Fruit fly (Drosophila melanogaster): ENCODE results near the gene sfl.

sfl gene

dm6 chr3L:6577313-6577852 lies 81.9 kb downstream of the sfl start (continued):
- TF ChIP-seq CG11762 (GFP tag; optimal IDR thresholded peaks at IDR 0.05; ENCODE audit: insufficient read depth): no peak
- TF ChIP-seq CG3919 (GFP tag; optimal IDR thresholded peaks at IDR 0.05): no peak
- no peak for TF ChIP-seq Ets96B (tag; optimal IDR thresholded peaks at IDR 0.05)
- TF ChIP-seq CG8319 (GFP tag; optimal IDR thresholded peaks at IDR 0.05): no peak
- no peak for TF ChIP-seq CG8632 (GFP tag; optimal IDR thresholded peaks at IDR 0.05)
- peak; percentile 6 for TF ChIP-seq Hr4 (GFP tag; optimal IDR thresholded peaks at IDR 0.05)
- no peak for TF ChIP-seq CG10669 (GFP tag; optimal IDR thresholded peaks at IDR 0.05)
- TF ChIP-seq OdsH (GFP tag; optimal IDR thresholded peaks at IDR 0.05): peak; percentile 56
- TF ChIP-seq CG6792 (GFP tag; optimal IDR thresholded peaks at IDR 0.05): no peak
- TF ChIP-seq CG8119 (GFP tag; IDR thresholded peaks at IDR 0.05): 0 out of 3 replicates have a peak, but pooled peaks have one; percentile 26
- TF ChIP-seq Gug (GFP tag; IDR thresholded peaks at IDR 0.05): no peak
- TF ChIP-seq Smox (GFP tag; optimal IDR thresholded peaks at IDR 0.05): no peak

dm6 chr3L:6589429-6590062 lies 94.1 kb downstream of the sfl start, which contains the start of gene jv:
Gene jv, minus strand, starts transcription at chr3L:6589479.
- no peak for TF ChIP-seq acj6 (GFP tag; optimal IDR thresholded peaks at IDR 0.05)
- TF ChIP-seq CG15336 (GFP tag; IDR thresholded peaks at IDR 0.05): peak; percentile 76
- TF ChIP-seq CG32006 (GFP tag; optimal IDR thresholded peaks at IDR 0.05): no peak
- no peak for TF ChIP-seq dsx (GFP tag; optimal IDR thresholded peaks at IDR 0.05; ENCODE audit: poor library complexity, severe bottlenecking)
- TF ChIP-seq cyc (GFP tag; optimal IDR thresholded peaks at IDR 0.05): no peak
- peak; percentile 63 for TF ChIP-seq Gug (GFP tag; IDR thresholded peaks at IDR 0.05)
- no peak for TF ChIP-seq Eip78C (GFP tag)
- peak; percentile 65 for TF ChIP-seq CG8119 (GFP tag; IDR thresholded peaks at IDR 0.05)
- no peak for TF ChIP-seq CG8319 (GFP tag; optimal IDR thresholded peaks at IDR 0.05)
- no peak for TF ChIP-seq fd85E (GFP tag; optimal IDR thresholded peaks at IDR 0.05)
- no peak for TF ChIP-seq CG6276 (GFP tag; optimal IDR thresholded peaks at IDR 0.05)
- no peak for TF ChIP-seq Eip75B (GFP tag; optimal IDR thresholded peaks at IDR 0.05)
- TF ChIP-seq salr (GFP tag; optimal IDR thresholded peaks at IDR 0.05): no peak
- peak; percentile 36 for TF ChIP-seq Hr4 (GFP tag; optimal IDR thresholded peaks at IDR 0.05)
- TF ChIP-seq CG7368 (GFP tag; optimal IDR thresholded peaks at IDR 0.05): no peak
- TF ChIP-seq Lpt (GFP tag; optimal IDR thresholded peaks at IDR 0.05): no peak
- no peak for TF ChIP-seq pdm3 (GFP tag; optimal IDR thresholded peaks at IDR 0.05)
- TF ChIP-seq eg (GFP tag; IDR thresholded peaks at IDR 0.05): peak; percentile 81; the same call in 2 of the 3 replicates
- TF ChIP-seq CG16779 (tag; optimal IDR thresholded peaks at IDR 0.05): no peak
- no peak for TF ChIP-seq CG6163 (GFP tag; IDR thresholded peaks at IDR 0.05)
- no peak for TF ChIP-seq CG6808 (GFP tag; optimal IDR thresholded peaks at IDR 0.05)
- TF ChIP-seq CG4318 (GFP tag; optimal IDR thresholded peaks at IDR 0.05): peak; percentile 35
- TF ChIP-seq CG31627 (GFP tag; optimal IDR thresholded peaks at IDR 0.05): no peak
- TF ChIP-seq CG10669 (GFP tag; optimal IDR thresholded peaks at IDR 0.05): no peak
- TF ChIP-seq achi (GFP tag; optimal IDR thresholded peaks at IDR 0.05): peak; percentile 29
- TF ChIP-seq CG11762 (GFP tag; optimal IDR thresholded peaks at IDR 0.05; ENCODE audit: insufficient read depth): no peak
- no peak for TF ChIP-seq ss (GFP tag; optimal IDR thresholded peaks at IDR 0.05)
- peak; percentile 17 for TF ChIP-seq CG10631 (GFP tag; optimal IDR thresholded peaks at IDR 0.05)
- no peak for TF ChIP-seq CG1621 (tag; optimal IDR thresholded peaks at IDR 0.05)
- TF ChIP-seq CG11294 (GFP tag; IDR thresholded peaks at IDR 0.05): no peak; the same call in 1 of the 2 replicates

Data from whole organism, prepupa.